Worm (Caenorhabditis elegans): ENCODE results near the gene ceh-99.

The ceh-99 gene

DNA sequence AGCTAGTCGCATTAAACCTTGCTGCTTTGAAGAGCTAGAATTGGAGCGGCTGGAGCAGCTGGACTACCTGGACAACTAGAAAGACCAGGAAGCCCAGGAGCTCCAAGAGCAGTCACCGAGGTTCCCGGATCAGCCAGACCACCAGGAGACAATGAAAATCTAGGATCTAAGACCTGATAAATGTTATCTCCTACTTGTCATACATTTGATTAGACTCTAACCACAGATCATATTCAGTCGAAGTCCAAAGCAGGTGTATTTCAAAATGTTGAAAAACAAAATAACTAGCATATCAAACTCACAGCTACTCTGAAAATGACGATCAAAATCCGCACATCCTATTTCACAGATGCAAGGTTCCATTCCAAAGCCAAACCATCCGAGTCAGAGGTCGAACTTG is 27.8 kb upstream of the ceh-99 start, which contains the start of gene srz-6:
srz-6 (plus strand) TSS at position 301 of the 400 bp plus-strand sequence.
- TF ChIP-seq ceh-62 (tag; optimal IDR thresholded peaks at IDR 0.05) = no peak
- TF ChIP-seq snpc-4 (tag; optimal IDR thresholded peaks at IDR 0.05) = no peak
- no peak for TF ChIP-seq ceh-28 (tag; optimal IDR thresholded peaks at IDR 0.05)
- TF ChIP-seq F26F4.8 (GFP tag; conservative IDR thresholded peaks at IDR 0.05) = no peak
- no peak for TF ChIP-seq ZK546.5 (tag; optimal IDR thresholded peaks at IDR 0.05)
- no peak for TF ChIP-seq mes-2 (tag; optimal IDR thresholded peaks at IDR 0.05; ENCODE audit: poor library complexity, severe bottlenecking)
- no peak for TF ChIP-seq nhr-48 (tag; optimal IDR thresholded peaks at IDR 0.05)
- no peak for TF ChIP-seq T26A8.4 (GFP tag; IDR thresholded peaks at IDR 0.05)
- no peak for TF ChIP-seq ceh-44 (GFP tag; IDR thresholded peaks at IDR 0.05)
- no peak for TF ChIP-seq T20F7.1 (GFP tag; optimal IDR thresholded peaks at IDR 0.05)
- no peak for TF ChIP-seq attf-4 (tag; optimal IDR thresholded peaks at IDR 0.05)
- TF ChIP-seq F10B5.3 (tag; optimal IDR thresholded peaks at IDR 0.05) = no peak
- no peak for TF ChIP-seq cey-2 (tag; optimal IDR thresholded peaks at IDR 0.05; ENCODE audit: borderline replicate concordance, insufficient read depth)
- no peak for TF ChIP-seq Y105C5A.15 (GFP tag; IDR thresholded peaks at IDR 0.05)
- no peak for TF ChIP-seq nhr-28 (tag; optimal IDR thresholded peaks at IDR 0.05)
- no peak for TF ChIP-seq set-16 (GFP tag; IDR thresholded peaks at IDR 0.05)

DNA sequence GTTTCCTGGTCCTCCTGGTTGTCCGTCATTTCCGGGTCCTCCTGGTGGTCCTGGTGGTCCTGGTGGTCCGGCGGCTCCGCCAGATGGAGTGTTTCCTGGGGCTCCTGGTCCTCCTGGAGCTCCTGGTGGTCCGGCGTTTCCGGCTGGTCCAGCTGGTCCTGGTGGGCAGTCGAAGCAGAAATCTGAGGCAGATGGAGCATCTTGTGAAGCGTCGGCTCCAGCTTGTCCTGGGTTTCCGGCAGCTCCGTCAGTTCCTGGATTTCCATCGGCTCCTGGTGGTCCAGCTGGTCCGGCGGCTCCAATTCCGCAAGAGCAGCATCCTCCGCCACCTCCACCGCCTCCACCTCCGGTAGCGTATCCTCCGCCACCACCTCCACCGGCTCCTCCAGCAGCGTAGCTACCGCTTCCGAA is 25.7 kb upstream of the ceh-99 start:
- TF ChIP-seq dve-1 (tag; optimal IDR thresholded peaks at IDR 0.05; ENCODE audit: insufficient read depth) (no peak), pha-4 (GFP tag; IDR thresholded peaks at IDR 0.05) (0 out of 2 replicates have a peak, but pooled peaks have one; percentile 49), pha-4 (tag; optimal IDR thresholded peaks at IDR 0.05) (no peak), set-16 (GFP tag; IDR thresholded peaks at IDR 0.05) (peak; percentile 98), ceh-62 (tag; optimal IDR thresholded peaks at IDR 0.05) (no peak)

DNA sequence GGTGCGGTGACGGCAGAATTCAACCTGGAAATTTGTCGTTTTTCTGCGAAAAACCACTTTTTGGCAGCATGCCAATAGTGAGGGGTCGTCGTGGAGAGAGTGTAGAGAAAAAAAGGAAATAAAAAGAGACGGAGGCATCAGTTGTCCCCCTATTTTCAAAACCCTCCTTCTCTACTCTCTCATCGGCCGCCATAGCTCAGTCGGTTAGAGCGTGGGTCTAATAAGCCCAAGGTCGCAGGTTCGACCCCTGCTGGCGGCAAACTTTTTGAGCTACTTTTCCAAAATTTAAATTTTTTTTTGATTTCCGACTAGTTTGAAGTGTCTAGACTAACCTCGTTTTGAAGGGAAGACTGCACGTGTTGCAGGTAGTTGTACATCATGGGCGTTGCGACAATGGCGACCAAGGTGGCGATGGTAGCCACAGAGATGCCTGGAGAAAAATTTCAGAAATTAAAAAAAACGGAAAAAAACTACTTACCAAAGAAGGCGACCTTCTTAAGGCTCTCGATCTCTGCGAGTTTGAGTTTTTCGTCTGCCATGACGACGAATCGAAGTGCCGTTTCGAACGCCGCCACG is 25.1 kb upstream of the ceh-99 start, which contains the start of gene col-85:
col-85 (minus strand) TSS at position 540 of the 576 bp plus-strand sequence.
- TF ChIP-seq madf-9 (GFP tag; conservative IDR thresholded peaks at IDR 0.05) (peak; percentile 87), rbr-2 (tag; optimal IDR thresholded peaks at IDR 0.05) (peak; percentile 87), F37D6.2 (tag; optimal IDR thresholded peaks at IDR 0.05) (peak; percentile 53), arid-1 (GFP tag; conservative IDR thresholded peaks at IDR 0.05) (peak; percentile 91), Y75B8A.6 (GFP tag; IDR thresholded peaks at IDR 0.05) (peak; percentile 73; the same call in 1 of the 2 replicates), dve-1 (tag; optimal IDR thresholded peaks at IDR 0.05; ENCODE audit: insufficient read depth) (no peak), Y48G9A.11 (GFP tag; IDR thresholded peaks at IDR 0.05) (peak; percentile 87), zip-2 (tag; optimal IDR thresholded peaks at IDR 0.05) (peak; percentile 60), unc-39 (tag; optimal IDR thresholded peaks at IDR 0.05) (no peak), spr-1 (tag; optimal IDR thresholded peaks at IDR 0.05) (peak; percentile 79), ceh-62 (tag; optimal IDR thresholded peaks at IDR 0.05) (no peak), mxl-3 (GFP tag; optimal IDR thresholded peaks at IDR 0.05) (peak; percentile 42), skn-1 (tag; optimal IDR thresholded peaks at IDR 0.05) (no peak), nhr-25 (tag; optimal IDR thresholded peaks at IDR 0.05; ENCODE audit: borderline replicate concordance, insufficient read depth) (no peak), ceh-20 (GFP tag; IDR thresholded peaks at IDR 0.05) (peak; percentile 78), T20F7.1 (GFP tag; optimal IDR thresholded peaks at IDR 0.05) (no peak), lsy-2 (tag; optimal IDR thresholded peaks at IDR 0.05) (no peak), nhr-28 (tag; optimal IDR thresholded peaks at IDR 0.05) (peak; percentile 48), egl-43 (GFP tag; IDR thresholded peaks at IDR 0.05) (peak; percentile 98), madf-5 (GFP tag; IDR thresholded peaks at IDR 0.05) (peak; percentile 89 to 90; a peak in 3 of 4 replicates), nhr-102 (tag; optimal IDR thresholded peaks at IDR 0.05) (peak; percentile 75), pqm-1 (tag; optimal IDR thresholded peaks at IDR 0.05) (no peak), ceh-44 (GFP tag; IDR thresholded peaks at IDR 0.05) (peak; percentile 92), D1046.2 (GFP tag; IDR thresholded peaks at IDR 0.05) (peak; percentile 91), hif-1 (tag; optimal IDR thresholded peaks at IDR 0.05) (peak; percentile 5 to 68), T26A8.4 (GFP tag; IDR thresholded peaks at IDR 0.05) (peak; percentile 92), cey-2 (tag; optimal IDR thresholded peaks at IDR 0.05; ENCODE audit: borderline replicate concordance, insufficient read depth) (no peak), ztf-11 (tag; optimal IDR thresholded peaks at IDR 0.05) (no peak), lir-3 (tag; optimal IDR thresholded peaks at IDR 0.05) (peak; percentile 62), dpl-1 (GFP tag; optimal IDR thresholded peaks at IDR 0.05) (peak; percentile 59), daf-19 (GFP tag; conservative IDR thresholded peaks at IDR 0.05) (no peak), snpc-1.2 (GFP tag; IDR thresholded peaks at IDR 0.05) (peak; percentile 88), lin-1 (GFP tag; IDR thresholded peaks at IDR 0.05) (peak; percentile 89)
